Worm (Caenorhabditis elegans): ENCODE results near the gene tap-1.

ce11 chrX:14549709-14550199 lies 39.7 kb upstream of the tap-1 start, which contains the start of gene ram-5:
- TF ChIP-seq ceh-48 (tag; optimal IDR thresholded peaks at IDR 0.05), result no peak
- TF ChIP-seq ceh-9 (tag; optimal IDR thresholded peaks at IDR 0.05), result no peak
- no peak for TF ChIP-seq pat-9 (tag; optimal IDR thresholded peaks at IDR 0.05)
- TF ChIP-seq ceh-45 (GFP tag; IDR thresholded peaks at IDR 0.05), result no peak
- TF ChIP-seq unc-3 (GFP tag; conservative IDR thresholded peaks at IDR 0.05), result no peak
- no peak for TF ChIP-seq unc-3 (tag; optimal IDR thresholded peaks at IDR 0.05)
- no peak for TF ChIP-seq nhr-232 (tag; optimal IDR thresholded peaks at IDR 0.05)
- no peak for TF ChIP-seq unc-42 (tag; optimal IDR thresholded peaks at IDR 0.05)
- no peak for TF ChIP-seq pqm-1 (tag; optimal IDR thresholded peaks at IDR 0.05)
- TF ChIP-seq C08G9.2 (tag; optimal IDR thresholded peaks at IDR 0.05), result no peak
- no peak for TF ChIP-seq zip-5 (tag; optimal IDR thresholded peaks at IDR 0.05)
- no peak for TF ChIP-seq ceh-30 (tag; optimal IDR thresholded peaks at IDR 0.05)
- no peak for TF ChIP-seq odd-2 (tag; optimal IDR thresholded peaks at IDR 0.05)
